Fruit fly (Drosophila melanogaster): ENCODE data around the gene Sgs8.

Sgs8 gene

dm6 chr3L:11465371-11465914 lies 43.8 kb downstream of the Sgs8 start, which contains the start of gene Fum3 (continued):
- TF ChIP-seq Hsf (GFP tag; optimal IDR thresholded peaks at IDR 0.05) (no peak), Abd-B (GFP tag; optimal IDR thresholded peaks at IDR 0.05) (no peak), Xrp1 (GFP tag; IDR thresholded peaks at IDR 0.05) (peak; percentile 66), Poxn (GFP tag; IDR thresholded peaks at IDR 0.05) (no peak), esg (GFP tag; conservative IDR thresholded peaks at IDR 0.05) (0 out of 2 replicates have a peak, but pooled peaks have one; percentile 25), CG9797 (GFP tag; optimal IDR thresholded peaks at IDR 0.05) (no peak), CG16863 (GFP tag; optimal IDR thresholded peaks at IDR 0.05) (no peak), ab (GFP tag; optimal IDR thresholded peaks at IDR 0.05) (no peak), Nf-YB (GFP tag; optimal IDR thresholded peaks at IDR 0.05) (no peak), Xbp1 (GFP tag; optimal IDR thresholded peaks at IDR 0.05) (no peak), eyg (GFP tag; optimal IDR thresholded peaks at IDR 0.05) (no peak), crc (GFP tag; optimal IDR thresholded peaks at IDR 0.05) (no peak), CG16779 (GFP tag; IDR thresholded peaks at IDR 0.05) (no peak), klu (GFP tag; IDR thresholded peaks at IDR 0.05) (no peak), CG5245 (GFP tag; optimal IDR thresholded peaks at IDR 0.05) (no peak), Asciz (GFP tag; optimal IDR thresholded peaks at IDR 0.05) (no peak), dmrt11E (tag; optimal IDR thresholded peaks at IDR 0.05) (peak; percentile 29), CG1832 (GFP tag; optimal IDR thresholded peaks at IDR 0.05) (no peak), CG8944 (GFP tag; optimal IDR thresholded peaks at IDR 0.05) (no peak), CG6854 (GFP tag; optimal IDR thresholded peaks at IDR 0.05) (no peak), CG10147 (GFP tag; optimal IDR thresholded peaks at IDR 0.05) (no peak), CG14965 (GFP tag; optimal IDR thresholded peaks at IDR 0.05; ENCODE audit: borderline replicate concordance) (no peak), ash1 (GFP tag; optimal IDR thresholded peaks at IDR 0.05) (no peak), CG5953 (GFP tag; IDR thresholded peaks at IDR 0.05) (no peak), Meics (GFP tag; optimal IDR thresholded peaks at IDR 0.05) (no peak), sna (GFP tag; IDR thresholded peaks at IDR 0.05; ENCODE audit: partially characterized antibody) (no peak), Adf1 (GFP tag; IDR thresholded peaks at IDR 0.05) (no peak), CG7556 (GFP tag; optimal IDR thresholded peaks at IDR 0.05) (no peak), CG11247 (GFP tag; IDR thresholded peaks at IDR 0.05) (no peak), Dbx (GFP tag; IDR thresholded peaks at IDR 0.05) (0 out of 3 replicates have a peak, but pooled peaks have one; percentile 24), nerfin-2 (GFP tag; IDR thresholded peaks at IDR 0.05; ENCODE audit: partially characterized antibody) (no peak), oc (tag; optimal IDR thresholded peaks at IDR 0.05) (no peak), odd (GFP tag; optimal IDR thresholded peaks at IDR 0.05) (no peak), sisA (GFP tag; IDR thresholded peaks at IDR 0.05) (no peak), Max (GFP tag; optimal IDR thresholded peaks at IDR 0.05) (no peak), CG13123 (GFP tag; optimal IDR thresholded peaks at IDR 0.05) (no peak), CG15479 (GFP tag; optimal IDR thresholded peaks at IDR 0.05) (no peak), CG8478 (optimal IDR thresholded peaks at IDR 0.05) (no peak), CG15601 (tag; optimal IDR thresholded peaks at IDR 0.05) (no peak), pros (GFP tag; optimal IDR thresholded peaks at IDR 0.05) (no peak), Dref (GFP tag; IDR thresholded peaks at IDR 0.05) (no peak), Dp (GFP tag; optimal IDR thresholded peaks at IDR 0.05) (no peak), psq (GFP tag; optimal IDR thresholded peaks at IDR 0.05) (no peak), hth (optimal IDR thresholded peaks at IDR 0.05) (no peak), Gsc (GFP tag; IDR thresholded peaks at IDR 0.05) (no peak), stwl (tag; optimal IDR thresholded peaks at IDR 0.05) (no peak), NFAT (GFP tag; IDR thresholded peaks at IDR 0.05) (no peak), D19A (tag; optimal IDR thresholded peaks at IDR 0.05) (no peak), CG43689 (GFP tag; IDR thresholded peaks at IDR 0.05) (no peak), CG11093 (GFP tag; IDR thresholded peaks at IDR 0.05) (no peak), unpg (GFP tag; optimal IDR thresholded peaks at IDR 0.05) (no peak), CG15696 (tag; optimal IDR thresholded peaks at IDR 0.05) (peak; percentile 24)
